Worm (Caenorhabditis elegans): Measurements from ENCODE around the gene srd-45.
A peak's percentile ranks its signal among the peaks of the same experiment; 100 is the strongest.

The srd-45 gene

DNA sequence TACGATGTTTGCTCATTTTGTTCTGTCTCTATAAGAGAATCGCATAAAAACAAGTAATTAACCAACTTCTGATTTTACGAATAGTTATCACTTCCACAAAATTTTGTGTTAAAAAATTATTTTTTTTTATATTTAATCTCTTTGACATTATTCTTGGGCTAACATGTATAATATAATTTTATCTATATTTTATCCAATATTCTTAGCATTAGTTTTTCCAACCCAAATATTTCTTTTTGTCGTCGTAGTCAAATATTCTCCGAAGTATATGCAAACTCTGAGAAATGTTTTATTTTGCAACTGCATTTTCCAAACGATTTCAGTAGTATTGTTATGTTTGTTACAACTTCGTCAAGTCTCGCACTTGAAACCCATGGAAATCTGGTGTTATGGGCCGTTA, 4.7 kb downstream of the srd-45 start, which contains the start of gene srd-47:
TSS of gene srd-47 (plus strand) at position 164 of the 400 bp plus-strand sequence.
- TF ChIP-seq sdz-12 (GFP tag; optimal IDR thresholded peaks at IDR 0.05) = no peak
- no peak for TF ChIP-seq gei-8 (GFP tag; optimal IDR thresholded peaks at IDR 0.05)
- peak in 1 of 2 experiments; percentile 56 for TF ChIP-seq unc-62 (GFP tag; optimal IDR thresholded peaks at IDR 0.05 in 1 of 2)
- no peak for TF ChIP-seq unc-62 (tag; optimal IDR thresholded peaks at IDR 0.05)
- TF ChIP-seq ztf-7 (tag; optimal IDR thresholded peaks at IDR 0.05) = no peak

DNA sequence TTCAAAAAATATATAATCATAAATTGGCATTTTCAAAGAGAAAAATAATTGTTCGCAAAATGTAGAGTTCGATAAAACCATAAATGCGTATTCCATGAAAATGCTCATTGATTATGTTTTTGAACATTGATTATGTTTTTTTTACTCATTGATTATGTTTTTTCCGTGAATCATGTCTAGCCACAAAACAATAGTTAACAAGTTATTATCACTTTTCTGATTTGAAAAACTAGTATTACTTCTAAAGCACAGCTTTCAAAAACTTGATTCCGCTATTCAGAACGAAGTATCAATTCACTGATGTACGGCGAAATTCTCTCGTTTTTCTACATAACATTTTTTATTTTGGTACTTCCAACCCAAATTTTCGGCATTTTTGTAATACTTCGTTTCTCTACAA, 7.0 kb downstream of the srd-45 start, which contains the start of gene srd-48:
TSS of gene srd-48 (plus strand) at position 301 of the 400 bp plus-strand sequence.
- TF ChIP-seq D1046.2 (GFP tag; IDR thresholded peaks at IDR 0.05) (no peak), ceh-62 (tag; optimal IDR thresholded peaks at IDR 0.05) (no peak), dve-1 (tag; optimal IDR thresholded peaks at IDR 0.05; ENCODE audit: insufficient read depth) (no peak), arid-1 (GFP tag; conservative IDR thresholded peaks at IDR 0.05) (no peak), nhr-237 (tag; optimal IDR thresholded peaks at IDR 0.05) (no peak), nhr-11 (tag; optimal IDR thresholded peaks at IDR 0.05) (no peak), php-3 (GFP tag; IDR thresholded peaks at IDR 0.05) (no peak), zfp-3 (GFP tag; conservative IDR thresholded peaks at IDR 0.05) (no peak), R02D3.7 (tag; optimal IDR thresholded peaks at IDR 0.05) (no peak), skn-1 (tag; optimal IDR thresholded peaks at IDR 0.05) (no peak), ztf-7 (tag; optimal IDR thresholded peaks at IDR 0.05) (no peak), hmg-1.1 (GFP tag; IDR thresholded peaks at IDR 0.05) (no peak), daf-8 (GFP tag; IDR thresholded peaks at IDR 0.05) (no peak), Y5F2A.4 (GFP tag; optimal IDR thresholded peaks at IDR 0.05) (no peak), lin-1 (GFP tag; IDR thresholded peaks at IDR 0.05) (no peak)

DNA sequence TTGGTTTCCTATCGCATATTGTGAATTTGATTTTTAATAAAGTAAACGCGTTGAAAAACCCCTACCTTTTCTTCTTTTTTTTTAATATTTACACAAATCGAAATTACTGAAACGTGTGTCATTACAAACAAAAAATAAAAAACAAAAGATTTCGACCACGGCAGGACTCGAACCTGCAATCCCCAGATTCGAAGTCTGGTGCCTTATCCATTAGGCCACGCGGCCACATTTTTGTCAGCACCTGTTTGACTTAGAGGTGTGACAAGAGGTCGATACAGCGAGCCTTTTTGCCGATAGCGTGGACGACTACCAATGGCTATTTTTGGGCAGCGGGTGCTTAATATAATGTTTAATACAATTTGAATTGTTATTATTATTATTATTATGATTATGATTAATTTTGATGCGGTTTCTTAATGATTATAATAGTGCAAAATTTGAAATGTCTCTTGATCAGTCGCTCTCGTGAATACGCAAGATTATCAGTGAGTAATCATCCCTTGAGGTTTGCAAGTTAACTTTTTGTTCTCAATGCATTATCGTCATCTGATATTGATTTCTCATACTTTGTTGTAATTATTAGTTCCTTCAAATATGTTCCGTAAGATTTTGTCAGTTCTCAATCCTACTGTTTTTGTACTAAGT, 9.2 kb downstream of the srd-45 start, which contains the start of gene srd-44:
TSS of gene srd-44 (plus strand) at position 595 of the 645 bp plus-strand sequence.
- peak; percentile 4 for TF ChIP-seq spr-1 (tag; optimal IDR thresholded peaks at IDR 0.05)
- TF ChIP-seq daf-12 (tag; optimal IDR thresholded peaks at IDR 0.05) = no peak
- no peak for TF ChIP-seq dmd-8 (GFP tag; IDR thresholded peaks at IDR 0.05)
- TF ChIP-seq nhr-41 (GFP tag; IDR thresholded peaks at IDR 0.05) = no peak; the same call in 1 of the 2 replicates
- TF ChIP-seq madf-5 (GFP tag; IDR thresholded peaks at IDR 0.05) = no peak
- no peak for TF ChIP-seq attf-4 (tag; optimal IDR thresholded peaks at IDR 0.05)
- no peak for TF ChIP-seq jun-1 (tag; optimal IDR thresholded peaks at IDR 0.05)
- TF ChIP-seq mdl-1 (tag; optimal IDR thresholded peaks at IDR 0.05) = peak in 1 of 2 experiments; percentile 2
- TF ChIP-seq daf-16 (GFP tag; optimal IDR thresholded peaks at IDR 0.05) = peak; percentile 8 to 30
- no peak for TF ChIP-seq daf-16 (tag; optimal IDR thresholded peaks at IDR 0.05)
- 0 out of 2 replicates have a peak, but pooled peaks have one; percentile 5 for TF ChIP-seq ceh-44 (GFP tag; IDR thresholded peaks at IDR 0.05)
- TF ChIP-seq fos-1 (tag; optimal IDR thresholded peaks at IDR 0.05) = no peak
- no peak for TF ChIP-seq F26F4.8 (GFP tag; conservative IDR thresholded peaks at IDR 0.05)
- TF ChIP-seq F49E8.2 (tag; optimal IDR thresholded peaks at IDR 0.05; ENCODE audit: borderline replicate concordance) = no peak
- 0 out of 2 replicates have a peak, but pooled peaks have one; percentile 21 for TF ChIP-seq dmd-9 (GFP tag; IDR thresholded peaks at IDR 0.05)
- no peak for TF ChIP-seq ZK546.5 (tag; optimal IDR thresholded peaks at IDR 0.05)
- no peak for TF ChIP-seq tra-1 (GFP tag; IDR thresholded peaks at IDR 0.05)
- no peak for TF ChIP-seq unc-62 (GFP tag; optimal IDR thresholded peaks at IDR 0.05 in 1 of 2)
- TF ChIP-seq unc-62 (tag; optimal IDR thresholded peaks at IDR 0.05) = no peak
- TF ChIP-seq nhr-6 (tag; optimal IDR thresholded peaks at IDR 0.05) = no peak
- no peak for TF ChIP-seq nhr-237 (tag; optimal IDR thresholded peaks at IDR 0.05)
- TF ChIP-seq ztf-7 (tag; optimal IDR thresholded peaks at IDR 0.05) = no peak
- TF ChIP-seq gei-8 (GFP tag; optimal IDR thresholded peaks at IDR 0.05) = no peak
- TF ChIP-seq sdz-12 (GFP tag; optimal IDR thresholded peaks at IDR 0.05) = no peak
- TF ChIP-seq lir-3 (tag; optimal IDR thresholded peaks at IDR 0.05) = no peak
- TF ChIP-seq ceh-82 (tag; optimal IDR thresholded peaks at IDR 0.05) = no peak
- TF ChIP-seq R02D3.7 (tag; optimal IDR thresholded peaks at IDR 0.05) = no peak
- no peak for TF ChIP-seq Y5F2A.4 (GFP tag; optimal IDR thresholded peaks at IDR 0.05)
- 0 out of 2 replicates have a peak, but pooled peaks have one; percentile 47 for TF ChIP-seq nhr-42 (GFP tag; IDR thresholded peaks at IDR 0.05)
- TF ChIP-seq nhr-48 (tag; optimal IDR thresholded peaks at IDR 0.05) = peak; percentile 43
- peak; percentile 73; the same call in 1 of the 2 replicates for TF ChIP-seq pha-4 (GFP tag; IDR thresholded peaks at IDR 0.05)
- no peak for TF ChIP-seq pha-4 (tag; optimal IDR thresholded peaks at IDR 0.05)
- TF ChIP-seq nhr-25 (tag; optimal IDR thresholded peaks at IDR 0.05; ENCODE audit: borderline replicate concordance, insufficient read depth) = no peak
- no peak for TF ChIP-seq arid-1 (GFP tag; conservative IDR thresholded peaks at IDR 0.05)
- no peak for TF ChIP-seq lin-13 (GFP tag; optimal IDR thresholded peaks at IDR 0.05)
- TF ChIP-seq daf-19 (GFP tag; conservative IDR thresholded peaks at IDR 0.05) = peak; percentile 74

All from whole organism, L4 larva.